Fruit fly (Drosophila melanogaster) Kc167 (cell line): ENCODE data around the gene osk.

Experiments
- Myc ChIP-seq: fragments of >200 bp; optimal IDR thresholded peaks from 2 replicates; lab custom pipeline; 2017; ENCODE audit warnings: missing external identifiers
- Sin3A ChIP-seq: fragments of >200 bp; optimal IDR thresholded peaks from 2 replicates; lab custom pipeline; 2018; ENCODE audit warnings: missing external identifiers
- psq ChIP-seq: fragments of >200 bp; optimal IDR thresholded peaks from 2 replicates; lab custom pipeline; 2017; ENCODE audit warnings: missing external identifiers
- ttk ChIP-seq: sonication (Bioruptor generic); optimal IDR thresholded peaks from 2 replicates; lab custom pipeline; 2017; ENCODE audit warnings: missing external identifiers

DNA sequence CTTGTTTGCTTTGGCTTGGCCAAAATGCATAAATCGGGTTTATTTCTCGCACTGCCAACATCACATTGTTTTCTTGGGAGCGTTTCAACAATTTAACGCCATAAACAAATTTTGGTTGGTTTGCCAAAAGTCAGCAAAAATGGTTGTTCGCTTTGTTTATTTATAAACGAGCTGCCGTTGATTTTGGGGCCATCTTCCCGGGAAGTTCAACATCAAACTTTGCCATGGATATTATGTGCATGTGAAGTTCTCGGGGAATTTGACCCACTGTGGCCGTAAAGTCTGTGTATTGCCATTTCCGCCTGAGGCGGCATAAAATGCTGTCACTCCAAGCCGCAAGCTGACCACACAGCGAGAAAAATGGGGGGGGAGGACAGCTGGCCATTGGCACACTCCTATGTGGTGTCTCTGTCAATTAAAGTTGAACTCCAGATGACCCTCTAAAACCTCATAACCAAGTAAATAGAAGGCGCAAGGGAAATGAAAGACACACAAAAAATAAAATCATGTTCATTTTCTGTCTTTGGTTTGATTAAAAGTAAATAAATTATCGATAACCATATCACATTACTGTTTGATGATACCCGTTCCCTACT lies 11.1 kb upstream of the osk start:
- no peak for TF ChIP-seq psq (lab: Kevin White, UChicago)
- TF ChIP-seq Sin3A (lab: Kevin White, UChicago), result no peak
- no peak for TF ChIP-seq ttk (lab: Kevin White, UChicago)
- no peak for TF ChIP-seq Myc (lab: Kevin White, UChicago)
